Worm (Caenorhabditis elegans) whole organism, L2 larva: ENCODE data around the gene Y48G9A.6.

Experiments used
- C34F6.9 ChIP-seq: fragments of 150-350 bp; optimal IDR thresholded peaks from 2 replicates; lab custom pipeline; 2014; ENCODE audit warnings: missing biosample characterization, missing genetic modification characterization
- F13H6.1 ChIP-seq: sonication (generic microtip); optimal IDR thresholded peaks from 2 replicates; lab custom pipeline; 2016; ENCODE audit warnings: missing genetic modification characterization, missing compliant biosample characterization
- Y55F3AM.14 ChIP-seq: fragments of 200-800 bp; sonication (Bioruptor generic); optimal IDR thresholded peaks from 2 replicates; lab custom pipeline; 2018; ENCODE audit warnings: mild to moderate bottlenecking, missing genetic modification characterization, missing compliant biosample characterization
- ZK546.5 ChIP-seq: sonication (generic microtip); optimal IDR thresholded peaks from 2 replicates; lab custom pipeline; 2017; ENCODE audit warnings: missing biosample characterization, missing genetic modification characterization
- alr-1 ChIP-seq: fragments of 150-350 bp; optimal IDR thresholded peaks from 2 replicates; lab custom pipeline; 2014; ENCODE audit warnings: missing biosample characterization, missing genetic modification characterization
- aly-2 ChIP-seq: fragments of 150-350 bp; optimal IDR thresholded peaks from 2 replicates; lab custom pipeline; 2014; ENCODE audit warnings: missing biosample characterization, missing genetic modification characterization
- ama-1 ChIP-seq: fragments of 150-350 bp; optimal IDR thresholded peaks from 2 replicates; lab custom pipeline; 2018; ENCODE audit warnings: inconsistent platforms
- blmp-1 ChIP-seq: sonication (generic microtip); optimal IDR thresholded peaks from 2 replicates; lab custom pipeline; 2017; ENCODE audit warnings: missing genetic modification characterization, mild to moderate bottlenecking, missing compliant biosample characterization, antibody characterized with exemption, moderate library complexity; ENCODE audit not compliant: insufficient read depth
- ceh-16 ChIP-seq: fragments of 150-350 bp; optimal IDR thresholded peaks from 2 replicates; lab custom pipeline; 2014; ENCODE audit warnings: missing biosample characterization, missing genetic modification characterization
- crh-2 ChIP-seq: sonication (generic microtip); optimal IDR thresholded peaks from 2 replicates; lab custom pipeline; 2017; ENCODE audit warnings: missing biosample characterization, missing genetic modification characterization
- dmd-4 ChIP-seq: sonication (generic microtip); optimal IDR thresholded peaks from 2 replicates; lab custom pipeline; 2017; ENCODE audit warnings: missing biosample characterization, missing genetic modification characterization
- elt-3 ChIP-seq: sonication (generic microtip); optimal IDR thresholded peaks from 2 replicates; lab custom pipeline; 2017; ENCODE audit warnings: missing biosample characterization, missing genetic modification characterization
- gmeb-1 ChIP-seq: fragments of 150-350 bp; optimal IDR thresholded peaks from 2 replicates; lab custom pipeline; 2014; ENCODE audit warnings: missing biosample characterization, missing genetic modification characterization
- lin-11 ChIP-seq: fragments of 150-350 bp; sonication (generic microtip); optimal IDR thresholded peaks from 2 replicates; lab custom pipeline; 2014; ENCODE audit warnings: missing biosample characterization, missing genetic modification characterization, inconsistent platforms, mixed read lengths
- lin-13 ChIP-seq: fragments of 150-350 bp; optimal IDR thresholded peaks from 2 replicates; lab custom pipeline; 2014; ENCODE audit warnings: missing biosample characterization, missing genetic modification reagents, missing genetic modification characterization
- lin-39 ChIP-seq: fragments of 150-350 bp; optimal IDR thresholded peaks from 2 replicates; lab custom pipeline; 2014; ENCODE audit warnings: missing biosample characterization, missing genetic modification reagents, missing genetic modification characterization
- lsy-2 ChIP-seq, 2 experiments: fragments of 150-350 bp in 1 of 2; sonication (generic microtip) in 1 of 2; optimal IDR thresholded peaks; 2 replicates each; lab custom pipeline; 2014 to 2017; ENCODE audit warnings: missing biosample characterization in 2 of 2, missing genetic modification characterization in 2 of 2
- mab-5 ChIP-seq: fragments of 150-350 bp; optimal IDR thresholded peaks from 2 replicates; lab custom pipeline; 2014; ENCODE audit warnings: missing biosample characterization, missing genetic modification characterization
- mbf-1 ChIP-seq: sonication (generic microtip); optimal IDR thresholded peaks from 2 replicates; lab custom pipeline; 2017; ENCODE audit warnings: missing biosample characterization, missing genetic modification characterization
- nhr-10 ChIP-seq: sonication (generic microtip); optimal IDR thresholded peaks from 2 replicates; lab custom pipeline; 2017; ENCODE audit warnings: missing biosample characterization, missing genetic modification characterization
- nhr-11 ChIP-seq: fragments of 150-350 bp; optimal IDR thresholded peaks from 2 replicates; lab custom pipeline; 2014; ENCODE audit warnings: missing biosample characterization, missing genetic modification characterization
- nhr-12 ChIP-seq: fragments of 150-350 bp; optimal IDR thresholded peaks from 2 replicates; lab custom pipeline; 2014; ENCODE audit warnings: missing biosample characterization, missing genetic modification characterization
- nhr-21 ChIP-seq: fragments of 150-350 bp; optimal IDR thresholded peaks from 2 replicates; lab custom pipeline; 2014; ENCODE audit warnings: missing biosample characterization, missing genetic modification characterization
- nhr-23 ChIP-seq: fragments of 150-350 bp; optimal IDR thresholded peaks from 2 replicates; lab custom pipeline; 2014; ENCODE audit warnings: missing biosample characterization, missing genetic modification reagents, missing genetic modification characterization
- nhr-6 ChIP-seq: fragments of 150-350 bp; optimal IDR thresholded peaks from 2 replicates; lab custom pipeline; 2014; ENCODE audit warnings: missing biosample characterization, missing genetic modification characterization
- nhr-77 ChIP-seq: fragments of 150-350 bp; optimal IDR thresholded peaks from 2 replicates; lab custom pipeline; 2014; ENCODE audit warnings: missing biosample characterization, missing genetic modification characterization
- sma-3 ChIP-seq: sonication (generic microtip); optimal IDR thresholded peaks from 2 replicates; lab custom pipeline; 2016; ENCODE audit warnings: missing genetic modification reagents, missing genetic modification characterization, missing compliant biosample characterization
- sma-9 ChIP-seq, 2 experiments: fragments of 150-350 bp in 1 of 2; sonication (generic microtip) in 1 of 2; optimal IDR thresholded peaks; 2 replicates each; lab custom pipeline; 2014 to 2016; ENCODE audit warnings: missing genetic modification characterization in 2 of 2, mild to moderate bottlenecking in 1 of 2, missing biosample characterization in 1 of 2, missing compliant biosample characterization in 1 of 2, missing genetic modification reagents in 1 of 2, moderate library complexity in 1 of 2
- snpc-4 ChIP-seq: fragments of 150-350 bp; optimal IDR thresholded peaks from 2 replicates; lab custom pipeline; 2014; ENCODE audit warnings: missing biosample characterization, missing genetic modification characterization
- unc-55 ChIP-seq: fragments of 150-350 bp; sonication (generic microtip); optimal IDR thresholded peaks from 3 replicates; lab custom pipeline; 2014; ENCODE audit warnings: missing biosample characterization, missing genetic modification reagents, missing genetic modification characterization
- unc-62 ChIP-seq: fragments of 150-350 bp; optimal IDR thresholded peaks from 2 replicates; lab custom pipeline; 2014; ENCODE audit warnings: missing biosample characterization, missing genetic modification reagents, missing genetic modification characterization
- ztf-1 ChIP-seq: fragments of 200-800 bp; sonication (Bioruptor generic); conservative IDR thresholded peaks from 2 replicates; pipeline ENCODE4 v1.3.6; 2022; ENCODE audit warnings: missing genetic modification characterization, missing compliant biosample characterization
- ztf-11 ChIP-seq: sonication (generic microtip); optimal IDR thresholded peaks from 2 replicates; lab custom pipeline; 2017; ENCODE audit warnings: missing biosample characterization, missing genetic modification characterization
- ztf-4 ChIP-seq: fragments of 150-350 bp; optimal IDR thresholded peaks from 2 replicates; lab custom pipeline; 2014; ENCODE audit warnings: missing biosample characterization, missing genetic modification characterization

The Y48G9A.6 gene

DNA sequence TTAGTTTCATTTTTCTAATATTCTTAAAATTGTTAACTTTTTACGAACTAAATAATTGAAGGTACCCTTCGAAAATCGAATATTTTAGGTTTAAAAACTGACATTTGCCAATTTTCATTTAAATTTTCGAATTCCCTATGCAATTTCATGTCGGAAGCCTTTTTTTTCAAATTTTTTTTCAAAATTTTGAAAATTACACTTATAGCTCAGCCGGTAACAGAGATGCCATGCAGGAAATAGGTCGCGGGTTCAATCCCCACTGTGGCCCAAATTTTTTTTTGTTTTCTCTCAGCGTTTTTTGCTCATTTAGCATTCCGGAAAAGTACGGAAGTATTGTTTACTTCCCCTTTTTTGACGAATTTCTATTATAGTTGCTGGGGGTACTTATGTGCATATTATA is 11.7 kb downstream of the Y48G9A.6 start:
- TF ChIP-seq crh-2 (tag; lab: Kevin White, UChicago) = no peak
- no peak for TF ChIP-seq nhr-12 (tag; lab: Kevin White, UChicago)
- TF ChIP-seq nhr-77 (tag; lab: Kevin White, UChicago) = no peak
- no peak for TF ChIP-seq mbf-1 (tag; lab: Kevin White, UChicago)
- no peak for TF ChIP-seq mab-5 (tag; lab: Kevin White, UChicago)
- TF ChIP-seq nhr-21 (tag; lab: Kevin White, UChicago) = no peak

ce11 chrIII:2129991-2130390 is 12.3 kb downstream of the Y48G9A.6 start:
- no peak for TF ChIP-seq ztf-1 (GFP tag; lab: Robert Waterston, UW)
- no peak for TF ChIP-seq snpc-4 (tag; lab: Kevin White, UChicago)
- TF ChIP-seq Y55F3AM.14 = no peak
- no peak for TF ChIP-seq sma-3 (GFP tag; lab: Kevin White, UChicago)
- TF ChIP-seq nhr-11 (tag; lab: Kevin White, UChicago) = no peak
- TF ChIP-seq nhr-6 (tag; lab: Kevin White, UChicago) = no peak
- TF ChIP-seq lin-11 = no peak
- TF ChIP-seq sma-9 (GFP tag; optimal IDR thresholded peaks at IDR 0.05; lab: Kevin White, UChicago) = no peak
- TF ChIP-seq sma-9 (tag; optimal IDR thresholded peaks at IDR 0.05; lab: Kevin White, UChicago) = no peak
- TF ChIP-seq lsy-2 (tag; optimal IDR thresholded peaks at IDR 0.05; lab: Kevin White, UChicago) = peak in 1 of 2 experiments; percentile 27
- no peak for TF ChIP-seq ztf-11 (tag; lab: Kevin White, UChicago)
- TF ChIP-seq nhr-77 (tag; lab: Kevin White, UChicago) = no peak
- no peak for TF ChIP-seq crh-2 (tag; lab: Kevin White, UChicago)
- no peak for TF ChIP-seq aly-2
- TF ChIP-seq C34F6.9 (tag; lab: Kevin White, UChicago) = peak; percentile 19
- TF ChIP-seq gmeb-1 (tag; lab: Kevin White, UChicago) = no peak
- TF ChIP-seq lin-13 = no peak
- TF ChIP-seq ama-1 = no peak
- no peak for TF ChIP-seq nhr-23
- peak; percentile 56 for TF ChIP-seq unc-55 (GFP tag; lab: Kevin White, UChicago)
- no peak for TF ChIP-seq F13H6.1 (tag; lab: Kevin White, UChicago)
- no peak for TF ChIP-seq nhr-10
- no peak for TF ChIP-seq ZK546.5 (tag; lab: Kevin White, UChicago)

ce11 chrIII:2132059-2132458 is 14.4 kb downstream of the Y48G9A.6 start:
- TF ChIP-seq lin-11 (peak; percentile 31), ceh-16 (tag; lab: Kevin White, UChicago) (no peak), alr-1 (tag; lab: Kevin White, UChicago) (no peak), ztf-1 (GFP tag; lab: Robert Waterston, UW) (no peak), nhr-21 (tag; lab: Kevin White, UChicago) (no peak), ama-1 (no peak), nhr-12 (tag; lab: Kevin White, UChicago) (no peak), unc-55 (GFP tag; lab: Kevin White, UChicago) (peak; percentile 12), F13H6.1 (tag; lab: Kevin White, UChicago) (peak; percentile 16), blmp-1 (tag; lab: Kevin White, UChicago) (no peak), lsy-2 (tag; optimal IDR thresholded peaks at IDR 0.05; lab: Kevin White, UChicago) (peak in 1 of 2 experiments; percentile 47), dmd-4 (tag; lab: Kevin White, UChicago) (no peak), crh-2 (tag; lab: Kevin White, UChicago) (no peak), ztf-4 (tag; lab: Kevin White, UChicago) (no peak), lin-39 (tag; lab: Kevin White, UChicago) (no peak), unc-62 (no peak), elt-3 (tag; lab: Kevin White, UChicago) (no peak), mab-5 (tag; lab: Kevin White, UChicago) (peak; percentile 19), nhr-10 (no peak), C34F6.9 (tag; lab: Kevin White, UChicago) (peak; percentile 37)

- TF ChIP-seq lin-11 (no peak), Y55F3AM.14 (no peak), nhr-12 (tag; lab: Kevin White, UChicago) (no peak), ztf-11 (tag; lab: Kevin White, UChicago) (no peak), mbf-1 (tag; lab: Kevin White, UChicago) (no peak), nhr-10 (no peak), blmp-1 (tag; lab: Kevin White, UChicago) (no peak)
Observed at ce11 chrIII:2133928-2134327, 16.3 kb downstream of the Y48G9A.6 start.
